Fruit fly (Drosophila melanogaster): ENCODE measurements around the gene SNCF.

The SNCF gene

dm6 chr3L:13412200-13412885 is 34.0 kb downstream of the SNCF start, which contains the start of the genes CG10222 and flr (continued):
- TF ChIP-seq Drgx (GFP tag; IDR thresholded peaks at IDR 0.05) (no peak), hkb (optimal IDR thresholded peaks at IDR 0.05) (no peak), hkb (GFP tag; IDR thresholded peaks at IDR 0.05) (no peak), trem (tag; optimal IDR thresholded peaks at IDR 0.05) (peak; percentile 41), CG6791 (GFP tag; IDR thresholded peaks at IDR 0.05; ENCODE audit: partially characterized antibody) (peak; percentile 75; the same call in 2 of the 3 replicates), Dbx (GFP tag; IDR thresholded peaks at IDR 0.05) (peak; percentile 42; the same call in 1 of the 3 replicates), chn (GFP tag; optimal IDR thresholded peaks at IDR 0.05) (no peak), Bdp1 (GFP tag; optimal IDR thresholded peaks at IDR 0.05) (no peak), CG15601 (tag; optimal IDR thresholded peaks at IDR 0.05) (peak; percentile 19), D19B (GFP tag; optimal IDR thresholded peaks at IDR 0.05) (no peak), knrl (GFP tag; IDR thresholded peaks at IDR 0.05; ENCODE audit: partially characterized antibody) (peak; percentile 79), al (GFP tag; IDR thresholded peaks at IDR 0.05) (no peak), CG10979 (tag; optimal IDR thresholded peaks at IDR 0.05) (no peak), ham (GFP tag; IDR thresholded peaks at IDR 0.05) (no peak)

dm6 chr3L:13412886-13413224 is 34.5 kb downstream of the SNCF start:
- TF ChIP-seq ato (GFP tag; IDR thresholded peaks at IDR 0.05; ENCODE audit: partially characterized antibody): peak; percentile 50; the same call in 1 of the 2 replicates
- TF ChIP-seq CG31441 (GFP tag; IDR thresholded peaks at IDR 0.05): no peak
- no peak for TF ChIP-seq CG7556 (GFP tag; optimal IDR thresholded peaks at IDR 0.05)
- TF ChIP-seq wor (GFP tag; IDR thresholded peaks at IDR 0.05): no peak
- TF ChIP-seq lov (optimal IDR thresholded peaks at IDR 0.05): no peak
- TF ChIP-seq lov (GFP tag; IDR thresholded peaks at IDR 0.05): no peak
- TF ChIP-seq gem (tag; optimal IDR thresholded peaks at IDR 0.05): no peak
- TF ChIP-seq sens (GFP tag): no peak
- 0 out of 2 replicates have a peak, but pooled peaks have one; percentile 0 for TF ChIP-seq hbn (GFP tag; IDR thresholded peaks at IDR 0.05; ENCODE audit: partially characterized antibody)
- TF ChIP-seq otp (GFP tag; IDR thresholded peaks at IDR 0.05): 0 out of 3 replicates have a peak, but pooled peaks have one; percentile 25
- 0 out of 3 replicates have a peak, but pooled peaks have one; percentile 4 for TF ChIP-seq mld (GFP tag; IDR thresholded peaks at IDR 0.05; ENCODE audit: partially characterized antibody)
- TF ChIP-seq Side (GFP tag; optimal IDR thresholded peaks at IDR 0.05): no peak
- peak; percentile 15 for TF ChIP-seq scrt (GFP tag; optimal IDR thresholded peaks at IDR 0.05)
- no peak for TF ChIP-seq tio (GFP tag; optimal IDR thresholded peaks at IDR 0.05)
- no peak for TF ChIP-seq CG9437 (GFP tag; optimal IDR thresholded peaks at IDR 0.05)
- no peak for TF ChIP-seq CG33213 (GFP tag; optimal IDR thresholded peaks at IDR 0.05)
- TF ChIP-seq CG12769 (tag; optimal IDR thresholded peaks at IDR 0.05): peak; percentile 15
- no peak for TF ChIP-seq Dek (tag; optimal IDR thresholded peaks at IDR 0.05)
- no peak for TF ChIP-seq repo (GFP tag; optimal IDR thresholded peaks at IDR 0.05)
- 0 out of 3 replicates have a peak, but pooled peaks have one; percentile 5 for TF ChIP-seq zfh1 (GFP tag; IDR thresholded peaks at IDR 0.05)
- no peak for TF ChIP-seq CrebB (tag; optimal IDR thresholded peaks at IDR 0.05)
- TF ChIP-seq D19B (GFP tag; optimal IDR thresholded peaks at IDR 0.05): no peak
- TF ChIP-seq HLH4C (GFP tag; IDR thresholded peaks at IDR 0.05; ENCODE audit: partially characterized antibody): 0 out of 3 replicates have a peak, but pooled peaks have one; percentile 3
- TF ChIP-seq Poxn (GFP tag; IDR thresholded peaks at IDR 0.05): no peak
- TF ChIP-seq CG1832 (GFP tag; optimal IDR thresholded peaks at IDR 0.05): no peak
- no peak for TF ChIP-seq ase (GFP tag; IDR thresholded peaks at IDR 0.05)
- no peak for TF ChIP-seq HHEX (GFP tag; optimal IDR thresholded peaks at IDR 0.05)
- no peak for TF ChIP-seq CG13894 (tag; optimal IDR thresholded peaks at IDR 0.05)
- TF ChIP-seq ken (GFP tag; IDR thresholded peaks at IDR 0.05): 0 out of 3 replicates have a peak, but pooled peaks have one; percentile 20
- no peak for TF ChIP-seq dysf (GFP tag; IDR thresholded peaks at IDR 0.05)
- TF ChIP-seq tna (GFP tag; IDR thresholded peaks at IDR 0.05; ENCODE audit: partially characterized antibody): no peak
- no peak for TF ChIP-seq prd (optimal IDR thresholded peaks at IDR 0.05)
- no peak for TF ChIP-seq prd (GFP tag; IDR thresholded peaks at IDR 0.05)
- TF ChIP-seq Doc3 (GFP tag; IDR thresholded peaks at IDR 0.05; ENCODE audit: partially characterized antibody): no peak
- TF ChIP-seq hkb (optimal IDR thresholded peaks at IDR 0.05): no peak
- 0 out of 2 replicates have a peak, but pooled peaks have one; percentile 9 for TF ChIP-seq hkb (GFP tag; IDR thresholded peaks at IDR 0.05)
- TF ChIP-seq ap (GFP tag; IDR thresholded peaks at IDR 0.05): no peak
- no peak for TF ChIP-seq ind (GFP tag; optimal IDR thresholded peaks at IDR 0.05)
